Worm (Caenorhabditis elegans): ENCODE measurements around the gene sinh-1.

Gene sinh-1

ce11 chrII:12222524-12222923 is 5.6 kb upstream of the sinh-1 start (continued):
- TF ChIP-seq cey-2 (tag; optimal IDR thresholded peaks at IDR 0.05; ENCODE audit: borderline replicate concordance, insufficient read depth) (no peak), mxl-3 (GFP tag; optimal IDR thresholded peaks at IDR 0.05) (peak; percentile 85), nhr-25 (tag; optimal IDR thresholded peaks at IDR 0.05; ENCODE audit: borderline replicate concordance, insufficient read depth) (peak; percentile 83), tag-97 (GFP tag; IDR thresholded peaks at IDR 0.05) (no peak), hlh-11 (tag; optimal IDR thresholded peaks at IDR 0.05) (peak; percentile 84), nhr-41 (GFP tag; IDR thresholded peaks at IDR 0.05) (no peak), ctbp-1 (GFP tag; IDR thresholded peaks at IDR 0.05) (peak; percentile 65; the same call in 1 of the 2 replicates), mes-2 (tag; optimal IDR thresholded peaks at IDR 0.05; ENCODE audit: poor library complexity, severe bottlenecking) (peak; percentile 58), ceh-44 (GFP tag; IDR thresholded peaks at IDR 0.05) (no peak), rbr-2 (tag; optimal IDR thresholded peaks at IDR 0.05) (peak; percentile 92), mdt-29 (GFP tag; IDR thresholded peaks at IDR 0.05) (no peak), nhr-76 (tag; optimal IDR thresholded peaks at IDR 0.05) (no peak), lin-13 (GFP tag; optimal IDR thresholded peaks at IDR 0.05) (peak; percentile 54), daf-8 (GFP tag; IDR thresholded peaks at IDR 0.05) (no peak), nhr-102 (tag; optimal IDR thresholded peaks at IDR 0.05) (peak; percentile 6), pqm-1 (tag; optimal IDR thresholded peaks at IDR 0.05) (no peak), Y48G9A.11 (GFP tag; IDR thresholded peaks at IDR 0.05) (no peak), set-16 (GFP tag; IDR thresholded peaks at IDR 0.05) (peak; percentile 87), nhr-6 (tag; optimal IDR thresholded peaks at IDR 0.05) (no peak), duxl-1 (tag; optimal IDR thresholded peaks at IDR 0.05; ENCODE audit: poor library complexity) (no peak), ceh-32 (tag; optimal IDR thresholded peaks at IDR 0.05; ENCODE audit: poor library complexity) (no peak), R02D3.7 (tag; optimal IDR thresholded peaks at IDR 0.05) (no peak), snpc-4 (tag; optimal IDR thresholded peaks at IDR 0.05) (no peak), fos-1 (tag; optimal IDR thresholded peaks at IDR 0.05) (no peak), dmd-8 (GFP tag; IDR thresholded peaks at IDR 0.05) (peak; percentile 72), hmg-1.1 (GFP tag; IDR thresholded peaks at IDR 0.05) (peak; percentile 88), T26A8.4 (GFP tag; IDR thresholded peaks at IDR 0.05) (no peak), F26F4.8 (GFP tag; conservative IDR thresholded peaks at IDR 0.05) (no peak), dmd-9 (GFP tag; IDR thresholded peaks at IDR 0.05) (no peak), mep-1 (tag; optimal IDR thresholded peaks at IDR 0.05) (peak; percentile 89), ztf-7 (tag; optimal IDR thresholded peaks at IDR 0.05) (peak; percentile 16), daf-19 (GFP tag; conservative IDR thresholded peaks at IDR 0.05) (no peak), lim-7 (GFP tag; IDR thresholded peaks at IDR 0.05) (0 out of 2 replicates have a peak, but pooled peaks have one; percentile 12), T20F7.1 (GFP tag; optimal IDR thresholded peaks at IDR 0.05) (no peak), zfp-3 (GFP tag; conservative IDR thresholded peaks at IDR 0.05) (no peak), D1046.2 (GFP tag; IDR thresholded peaks at IDR 0.05) (no peak), mdl-1 (tag; optimal IDR thresholded peaks at IDR 0.05) (peak; percentile 14 to 80), ceh-20 (GFP tag; IDR thresholded peaks at IDR 0.05) (peak; percentile 58; the same call in 1 of the 2 replicates), nhr-48 (tag; optimal IDR thresholded peaks at IDR 0.05) (peak; percentile 41), ZK546.5 (tag; optimal IDR thresholded peaks at IDR 0.05) (no peak), sdz-12 (GFP tag; optimal IDR thresholded peaks at IDR 0.05) (no peak), mxl-2 (GFP tag; conservative IDR thresholded peaks at IDR 0.05) (no peak), lin-38 (GFP tag; IDR thresholded peaks at IDR 0.05) (peak; percentile 56; the same call in 1 of the 2 replicates), spr-3 (GFP tag; optimal IDR thresholded peaks at IDR 0.05) (peak; percentile 61), madf-9 (GFP tag; conservative IDR thresholded peaks at IDR 0.05) (peak; percentile 29; the same call in 1 of the 2 replicates), lin-39 (tag; optimal IDR thresholded peaks at IDR 0.05) (no peak), snpc-1.2 (GFP tag; IDR thresholded peaks at IDR 0.05) (no peak), unc-62 (GFP tag; optimal IDR thresholded peaks at IDR 0.05 in 1 of 2) (peak in 1 of 2 experiments; percentile 97), unc-62 (tag; optimal IDR thresholded peaks at IDR 0.05) (no peak), hlh-30 (tag; optimal IDR thresholded peaks at IDR 0.05; ENCODE audit: insufficient read depth) (peak; percentile 89)
